Fruit fly (Drosophila melanogaster): ENCODE measurements around the gene Brd.

dm6 chr3L:14968553-14968952, 3.9 kb upstream of the Brd start:
- TF ChIP-seq CG8478 (optimal IDR thresholded peaks at IDR 0.05) (no peak), CTCF (optimal IDR thresholded peaks at IDR 0.05) (no peak)
